Worm (Caenorhabditis elegans) whole organism, young adult: ENCODE data around the gene F58G11.4.

Source experiments
- B0035.1 ChIP-seq: sonication (generic microtip); optimal IDR thresholded peaks from 2 replicates; lab custom pipeline; 2016; ENCODE audit warnings: missing genetic modification characterization, mild to moderate bottlenecking, missing compliant biosample characterization, missing genotype, missing genetic modification reagents
- F22D6.2 ChIP-seq: sonication (generic microtip); optimal IDR thresholded peaks from 2 replicates; lab custom pipeline; 2016; ENCODE audit warnings: mild to moderate bottlenecking, missing genetic modification characterization, missing compliant biosample characterization
- F33H1.4 ChIP-seq: fragments of 200-800 bp; sonication (Bioruptor generic); IDR thresholded peaks from 2 replicates; pipeline ENCODE4 v1.3.6; 2022; ENCODE audit warnings: missing genetic modification reagents, missing genetic modification characterization, missing compliant biosample characterization
- F37B4.10 ChIP-seq: fragments of 200-800 bp; sonication (Bioruptor generic); IDR thresholded peaks from 2 replicates; pipeline ENCODE4 v1.3.6; 2022; ENCODE audit warnings: missing genetic modification characterization, missing compliant biosample characterization
- F39B2.1 ChIP-seq: fragments of 200-800 bp; sonication (Bioruptor generic); IDR thresholded peaks from 2 replicates; pipeline ENCODE4 v1.3.6; 2022; ENCODE audit warnings: missing genetic modification reagents, missing genetic modification characterization, missing compliant biosample characterization
- F49E8.2 ChIP-seq: sonication (generic microtip); optimal IDR thresholded peaks from 3 replicates; lab custom pipeline; 2017; ENCODE audit warnings: missing genetic modification characterization, mild to moderate bottlenecking, missing compliant biosample characterization, antibody characterized with exemption, moderate library complexity; ENCODE audit not compliant: insufficient read depth
- F55B11.4 ChIP-seq: sonication (generic microtip); optimal IDR thresholded peaks from 2 replicates; lab custom pipeline; 2016; ENCODE audit warnings: missing compliant biosample characterization, missing genetic modification characterization, borderline replicate concordance; ENCODE audit not compliant: insufficient read depth
- K11D2.4 ChIP-seq: fragments of 200-800 bp; sonication (Bioruptor generic); IDR thresholded peaks from 2 replicates; pipeline ENCODE4 v1.3.6; 2022; ENCODE audit warnings: missing genetic modification reagents, missing genetic modification characterization, missing compliant biosample characterization
- K12H6.12 ChIP-seq: fragments of 200-800 bp; sonication (Bioruptor generic); optimal IDR thresholded peaks from 2 replicates; lab custom pipeline; 2018; ENCODE audit warnings: mild to moderate bottlenecking, missing genetic modification characterization, missing compliant biosample characterization
- Y53G8AR.9 ChIP-seq: fragments of 200-800 bp; sonication (Bioruptor generic); conservative IDR thresholded peaks from 2 replicates; pipeline ENCODE4 v1.3.6; 2022; ENCODE audit warnings: missing genetic modification reagents, missing genetic modification characterization, missing compliant biosample characterization
- Y79H2A.3 ChIP-seq: fragments of 200-800 bp; sonication (Bioruptor generic); conservative IDR thresholded peaks from 2 replicates; pipeline ENCODE4 v1.3.6; 2022; ENCODE audit warnings: missing genetic modification reagents, missing genetic modification characterization, missing compliant biosample characterization
- ama-1 ChIP-seq, 3 experiments: fragments of 150-350 bp in 1 of 3; sonication (generic microtip) in 2 of 3; optimal IDR thresholded peaks; 2 replicates each; lab custom pipeline; 2014 to 2018; ENCODE audit warnings: missing biosample characterization in 2 of 3, missing genetic modification characterization in 2 of 3, missing genetic modification reagents in 2 of 3
- aptf-2 ChIP-seq: fragments of 200-800 bp; sonication (Bioruptor generic); conservative IDR thresholded peaks from 2 replicates; pipeline ENCODE4 v1.3.6; 2022; ENCODE audit warnings: missing genetic modification reagents, missing genetic modification characterization, missing compliant biosample characterization
- athp-1 ChIP-seq: sonication (generic microtip); optimal IDR thresholded peaks from 2 replicates; lab custom pipeline; 2017; ENCODE audit warnings: mild to moderate bottlenecking, missing genetic modification characterization, missing compliant biosample characterization
- bed-1 ChIP-seq: fragments of 200-800 bp; sonication (Bioruptor generic); IDR thresholded peaks from 2 replicates; pipeline ENCODE4 v1.3.6; 2022; ENCODE audit warnings: missing genetic modification reagents, missing genetic modification characterization, missing compliant biosample characterization
- cebp-2 ChIP-seq: fragments of 200-800 bp; sonication (Bioruptor generic); IDR thresholded peaks from 2 replicates; pipeline ENCODE4 v1.3.6; 2022; ENCODE audit warnings: missing genetic modification characterization, missing compliant biosample characterization
- ceh-58 ChIP-seq: fragments of 200-800 bp; sonication (Bioruptor generic); IDR thresholded peaks from 2 replicates; pipeline ENCODE4 v1.3.6; 2022; ENCODE audit warnings: missing genetic modification characterization, missing compliant biosample characterization
- dox-1 ChIP-seq: fragments of 200-800 bp; sonication (Bioruptor generic); IDR thresholded peaks from 2 replicates; pipeline ENCODE4 v1.3.6; 2022; ENCODE audit warnings: missing genetic modification reagents, missing genetic modification characterization, missing compliant biosample characterization
- efl-1 ChIP-seq: fragments of 150-350 bp; optimal IDR thresholded peaks from 2 replicates; lab custom pipeline; 2014; ENCODE audit warnings: missing biosample characterization, missing genetic modification reagents, missing genetic modification characterization
- egl-44 ChIP-seq: fragments of 200-800 bp; sonication (Bioruptor generic); IDR thresholded peaks from 2 replicates; pipeline ENCODE4 v1.3.6; 2022; ENCODE audit warnings: missing genetic modification reagents, missing genetic modification characterization, missing compliant biosample characterization
- ekl-4 ChIP-seq: fragments of 200-800 bp; sonication (Bioruptor generic); IDR thresholded peaks from 2 replicates; pipeline ENCODE4 v1.3.6; 2022; ENCODE audit warnings: missing genetic modification reagents, missing genetic modification characterization, missing compliant biosample characterization
- hmg-20 ChIP-seq: fragments of 200-800 bp; sonication (Bioruptor generic); IDR thresholded peaks from 2 replicates; pipeline ENCODE4 v1.3.6; 2022; ENCODE audit warnings: missing genetic modification reagents, missing genetic modification characterization, missing compliant biosample characterization
- lag-1 ChIP-seq: fragments of 200-800 bp; sonication (Bioruptor generic); IDR thresholded peaks from 2 replicates; pipeline ENCODE4 v1.3.6; 2022; ENCODE audit warnings: missing genetic modification reagents, missing genetic modification characterization, missing compliant biosample characterization
- let-526 ChIP-seq: fragments of 200-800 bp; sonication (Bioruptor generic); IDR thresholded peaks from 2 replicates; pipeline ENCODE4 v1.3.6; 2022; ENCODE audit warnings: missing genetic modification reagents, missing genetic modification characterization, missing compliant biosample characterization
- lin-26 ChIP-seq: fragments of 200-800 bp; sonication (Bioruptor generic); IDR thresholded peaks from 2 replicates; pipeline ENCODE4 v1.3.6; 2022; ENCODE audit warnings: missing genetic modification reagents, missing genetic modification characterization, missing compliant biosample characterization
- lin-35 ChIP-seq, 3 experiments: fragments of 150-350 bp in 2 of 3; sonication (generic microtip) in 1 of 3; optimal IDR thresholded peaks; 2 replicates each; lab custom pipeline; 2014 to 2018; ENCODE audit warnings: missing biosample characterization in 3 of 3, missing genetic modification characterization in 3 of 3, missing genetic modification reagents in 3 of 3
- lin-40 ChIP-seq: sonication (generic microtip); optimal IDR thresholded peaks from 2 replicates; lab custom pipeline; 2016; ENCODE audit warnings: missing genetic modification characterization, mild to moderate bottlenecking, missing compliant biosample characterization, missing genotype, missing genetic modification reagents
- lir-1 ChIP-seq: fragments of 200-800 bp; sonication (Bioruptor generic); conservative IDR thresholded peaks from 2 replicates; pipeline ENCODE4 v1.3.6; 2022; ENCODE audit warnings: missing genetic modification reagents, missing genetic modification characterization, missing compliant biosample characterization
- lsl-1 ChIP-seq: fragments of 200-800 bp; sonication (Bioruptor generic); optimal IDR thresholded peaks from 2 replicates; lab custom pipeline; 2018; ENCODE audit warnings: mild to moderate bottlenecking, missing genetic modification characterization, moderate library complexity, missing compliant biosample characterization
- madf-3 ChIP-seq: fragments of 200-800 bp; sonication (Bioruptor generic); IDR thresholded peaks from 2 replicates; pipeline ENCODE4 v1.3.6; 2022; ENCODE audit warnings: missing genetic modification reagents, missing genetic modification characterization, missing compliant biosample characterization
- madf-6 ChIP-seq: fragments of 200-800 bp; sonication (Bioruptor generic); IDR thresholded peaks from 2 replicates; pipeline ENCODE4 v1.3.6; 2022; ENCODE audit warnings: missing genetic modification reagents, missing genetic modification characterization, missing compliant biosample characterization
- mcd-1 ChIP-seq: fragments of 200-800 bp; sonication (Bioruptor generic); IDR thresholded peaks from 2 replicates; pipeline ENCODE4 v1.3.6; 2022; ENCODE audit warnings: missing genetic modification reagents, missing genetic modification characterization, missing compliant biosample characterization
- mxl-1 ChIP-seq: sonication (generic microtip); optimal IDR thresholded peaks from 2 replicates; lab custom pipeline; 2016; ENCODE audit warnings: missing genetic modification characterization, missing compliant biosample characterization
- nhr-90 ChIP-seq: sonication (generic microtip); optimal IDR thresholded peaks from 2 replicates; lab custom pipeline; 2016; ENCODE audit warnings: missing genotype, mild to moderate bottlenecking, missing genetic modification characterization, missing compliant biosample characterization
- rpc-1 ChIP-seq, 2 experiments: fragments of 150-350 bp in 1 of 2; sonication (generic microtip) in 1 of 2; optimal IDR thresholded peaks; 2 replicates each; lab custom pipeline; 2014 to 2018; ENCODE audit warnings: missing biosample characterization in 1 of 2, missing genetic modification characterization in 1 of 2, missing genetic modification reagents in 1 of 2, missing genotype in 1 of 2
- sea-2 ChIP-seq: fragments of 200-800 bp; sonication (Bioruptor generic); IDR thresholded peaks from 2 replicates; pipeline ENCODE4 v1.3.6; 2022; ENCODE audit warnings: missing genetic modification characterization, missing compliant biosample characterization
- snpc-3.4 ChIP-seq: sonication (generic microtip); optimal IDR thresholded peaks from 2 replicates; lab custom pipeline; 2017; ENCODE audit warnings: missing genetic modification characterization, mild to moderate bottlenecking, missing compliant biosample characterization, antibody characterized with exemption, moderate library complexity, missing genotype, missing genetic modification reagents
- snpc-4 ChIP-seq, 5 experiments: fragments of 150-350 bp in 1 of 5; sonication (generic microtip) in 4 of 5; optimal IDR thresholded peaks; 2 replicates each; lab custom pipeline; 2014 to 2018; ENCODE audit warnings: missing genetic modification characterization in 5 of 5, missing biosample characterization in 3 of 5, antibody characterized with exemption in 2 of 5, mild to moderate bottlenecking in 2 of 5, missing compliant biosample characterization in 2 of 5, missing genotype in 2 of 5, moderate library complexity in 2 of 5, missing genetic modification reagents in 1 of 5
- somi-1 ChIP-seq: fragments of 200-800 bp; sonication (Bioruptor generic); optimal IDR thresholded peaks from 2 replicates; lab custom pipeline; 2018; ENCODE audit warnings: mild to moderate bottlenecking, missing genetic modification characterization, missing compliant biosample characterization
- tlf-1 ChIP-seq: fragments of 200-800 bp; sonication (Bioruptor generic); optimal IDR thresholded peaks from 2 replicates; lab custom pipeline; 2018; ENCODE audit warnings: mild to moderate bottlenecking, missing genetic modification characterization, missing compliant biosample characterization
- unc-62 ChIP-seq: fragments of 150-350 bp; optimal IDR thresholded peaks from 2 replicates; lab custom pipeline; 2014; ENCODE audit warnings: missing biosample characterization, missing genetic modification reagents, missing genetic modification characterization
- xnd-1 ChIP-seq: sonication (generic microtip); optimal IDR thresholded peaks from 2 replicates; lab custom pipeline; 2016; ENCODE audit warnings: missing genotype, missing genetic modification reagents, missing genetic modification characterization, missing compliant biosample characterization
- zfh-2 ChIP-seq: fragments of 200-800 bp; sonication (Bioruptor generic); conservative IDR thresholded peaks from 2 replicates; pipeline ENCODE4 v1.3.6; 2022; ENCODE audit warnings: missing genetic modification reagents, missing genetic modification characterization, missing compliant biosample characterization
- ztf-26 ChIP-seq: sonication (generic microtip); optimal IDR thresholded peaks from 2 replicates; lab custom pipeline; 2017; ENCODE audit warnings: missing genetic modification characterization, missing compliant biosample characterization

The F58G11.4 gene

ce11 chrV:13690276-13690675 is 17.9 kb downstream of the F58G11.4 start:
- TF ChIP-seq nhr-90 (no peak), F33H1.4 (GFP tag; lab: Robert Waterston, UW) (no peak), F49E8.2 (tag; lab: Kevin White, UChicago) (no peak), sea-2 (GFP tag; lab: Robert Waterston, UW) (no peak), athp-1 (tag; lab: Kevin White, UChicago) (no peak), rpc-1 (optimal IDR thresholded peaks at IDR 0.05; lab: Kevin White, UChicago) (no peak), rpc-1 (tag; optimal IDR thresholded peaks at IDR 0.05; lab: Kevin White, UChicago) (no peak), F37B4.10 (GFP tag; lab: Robert Waterston, UW) (no peak), B0035.1 (tag; lab: Kevin White, UChicago) (no peak), lin-40 (tag; lab: Kevin White, UChicago) (no peak), K11D2.4 (GFP tag; lab: Robert Waterston, UW) (no peak), F55B11.4 (no peak), F39B2.1 (GFP tag; lab: Robert Waterston, UW) (no peak), dox-1 (GFP tag; lab: Robert Waterston, UW) (no peak), bed-1 (GFP tag; lab: Robert Waterston, UW) (no peak), egl-44 (GFP tag; lab: Robert Waterston, UW) (no peak), ama-1 (optimal IDR thresholded peaks at IDR 0.05; lab: Kevin White, UChicago) (no peak), ama-1 (GFP tag; optimal IDR thresholded peaks at IDR 0.05; lab: Kevin White, UChicago) (no peak), Y53G8AR.9 (no peak), lin-26 (GFP tag; lab: Robert Waterston, UW) (no peak), lir-1 (GFP tag; lab: Robert Waterston, UW) (no peak), lin-35 (GFP tag; optimal IDR thresholded peaks at IDR 0.05; lab: Kevin White, UChicago) (no peak)

ce11 chrV:13694103-13694502 is 21.7 kb downstream of the F58G11.4 start:
- TF ChIP-seq let-526 (no peak), F22D6.2 (no peak), lsl-1 (no peak), snpc-4 (GFP tag; optimal IDR thresholded peaks at IDR 0.05; lab: Kevin White, UChicago) (no peak), snpc-4 (tag; optimal IDR thresholded peaks at IDR 0.05; lab: Kevin White, UChicago) (no peak), madf-6 (GFP tag; lab: Robert Waterston, UW) (no peak), lin-35 (GFP tag; optimal IDR thresholded peaks at IDR 0.05; lab: Kevin White, UChicago) (no peak), mxl-1 (tag; lab: Kevin White, UChicago) (no peak), aptf-2 (GFP tag; lab: Robert Waterston, UW) (no peak), ztf-26 (tag; lab: Kevin White, UChicago) (no peak), efl-1 (no peak)
- TF ChIP-seq, all 124 proteins: peak for 0

- TF ChIP-seq snpc-3.4 (no peak), F33H1.4 (GFP tag; lab: Robert Waterston, UW) (no peak), xnd-1 (no peak), K12H6.12 (tag; lab: Kevin White, UChicago) (no peak), lin-40 (tag; lab: Kevin White, UChicago) (no peak)
- TF ChIP-seq, all 124 proteins: peak for 0
Observed at ce11 chrV:13703960-13704359, 31.6 kb downstream of the F58G11.4 start, which contains the start of gene T01D3.3. Gene T01D3.3, plus strand, starts transcription at chrV:13704271.

ce11 chrV:13707295-13707694 is 34.9 kb downstream of the F58G11.4 start, which contains the start of gene hlh-34:
Gene hlh-34, minus strand, starts transcription at chrV:13707395.
- TF ChIP-seq cebp-2 (GFP tag; lab: Robert Waterston, UW) (no peak), dox-1 (GFP tag; lab: Robert Waterston, UW) (no peak), madf-3 (no peak), lag-1 (GFP tag; lab: Robert Waterston, UW) (no peak), mcd-1 (GFP tag; lab: Robert Waterston, UW) (no peak), zfh-2 (GFP tag; lab: Robert Waterston, UW) (no peak), Y79H2A.3 (no peak), athp-1 (tag; lab: Kevin White, UChicago) (no peak), tlf-1 (GFP tag; lab: Kevin White, UChicago) (no peak), lin-26 (GFP tag; lab: Robert Waterston, UW) (no peak), unc-62 (GFP tag; lab: Kevin White, UChicago) (no peak), lin-35 (GFP tag; optimal IDR thresholded peaks at IDR 0.05; lab: Kevin White, UChicago) (no peak), hmg-20 (GFP tag; lab: Robert Waterston, UW) (no peak), somi-1 (GFP tag; lab: Kevin White, UChicago) (no peak), ceh-58 (GFP tag; lab: Robert Waterston, UW) (no peak), ekl-4 (GFP tag; lab: Robert Waterston, UW) (no peak)
- TF ChIP-seq, all 124 proteins: peak for 0
